Worm (Caenorhabditis elegans) whole organism, early embryonic: ENCODE measurements around the gene T26G10.5.

ENCODE experiments used
- F13C5.2 ChIP-seq: sonication (generic microtip); optimal IDR thresholded peaks from 2 replicates; lab custom pipeline; 2017; ENCODE audit warnings: mild to moderate bottlenecking, missing genetic modification characterization, inconsistent platforms, missing compliant biosample characterization
- aly-1 ChIP-seq: sonication (generic microtip); optimal IDR thresholded peaks from 2 replicates; lab custom pipeline; 2016; ENCODE audit warnings: missing genetic modification characterization, missing compliant biosample characterization
- ama-1 ChIP-seq: fragments of 150-350 bp; optimal IDR thresholded peaks from 2 replicates; lab custom pipeline; 2014
- ceh-13 ChIP-seq: fragments of 200-800 bp; sonication (Bioruptor generic); optimal IDR thresholded peaks from 2 replicates; lab custom pipeline; 2018; ENCODE audit warnings: mild to moderate bottlenecking, missing genetic modification characterization, missing compliant biosample characterization
- ceh-36 ChIP-seq: sonication (generic microtip); optimal IDR thresholded peaks from 2 replicates; lab custom pipeline; 2016; ENCODE audit warnings: missing genetic modification characterization, inconsistent platforms, missing compliant biosample characterization
- ets-7 ChIP-seq: sonication (generic microtip); optimal IDR thresholded peaks from 2 replicates; lab custom pipeline; 2016; ENCODE audit warnings: missing genotype, missing genetic modification characterization, missing compliant biosample characterization
- hmbx-1 ChIP-seq: sonication (generic microtip); optimal IDR thresholded peaks from 2 replicates; lab custom pipeline; 2016; ENCODE audit warnings: mild to moderate bottlenecking, missing genetic modification characterization, missing compliant biosample characterization
- hnd-1 ChIP-seq: sonication (generic microtip); optimal IDR thresholded peaks from 2 replicates; lab custom pipeline; 2016; ENCODE audit warnings: missing genetic modification characterization, missing compliant biosample characterization
- pes-1 ChIP-seq: fragments of 200-800 bp; sonication (Bioruptor generic); IDR thresholded peaks from 2 replicates; pipeline ENCODE4 v1.3.6; 2022; ENCODE audit warnings: missing genetic modification reagents, missing genetic modification characterization, missing compliant biosample characterization
- scrt-1 ChIP-seq: fragments of 200-800 bp; sonication (Bioruptor generic); IDR thresholded peaks from 2 replicates; pipeline ENCODE4 v1.3.6; 2022; ENCODE audit warnings: missing genetic modification characterization, missing compliant biosample characterization
- sea-1 ChIP-seq: fragments of 200-800 bp; sonication (Bioruptor generic); conservative IDR thresholded peaks from 2 replicates; pipeline ENCODE4 v1.3.6; 2022; ENCODE audit warnings: missing genetic modification characterization, missing compliant biosample characterization
- tbx-11 ChIP-seq: fragments of 200-800 bp; sonication (Bioruptor generic); IDR thresholded peaks from 2 replicates; pipeline ENCODE4 v1.3.6; 2022; ENCODE audit warnings: missing genetic modification characterization, missing compliant biosample characterization
- tbx-37 ChIP-seq: fragments of 200-800 bp; sonication (Bioruptor generic); conservative IDR thresholded peaks from 2 replicates; pipeline ENCODE4 v1.3.6; 2022; ENCODE audit warnings: missing genetic modification reagents, missing genetic modification characterization, missing compliant biosample characterization
- tra-4 ChIP-seq: sonication (generic microtip); optimal IDR thresholded peaks from 2 replicates; lab custom pipeline; 2017; ENCODE audit warnings: missing genetic modification characterization, missing compliant biosample characterization

ce11 chrIII:9383496-9383895, 42.7 kb downstream of the T26G10.5 start, which contains the start of gene tkr-1:
- TF ChIP-seq tbx-11 (no peak), aly-1 (tag; lab: Kevin White, UChicago) (no peak), hmbx-1 (tag; lab: Kevin White, UChicago) (no peak), ama-1 (lab: Kevin White, UChicago) (no peak), scrt-1 (GFP tag; lab: Robert Waterston, UW) (no peak), hnd-1 (no peak), sea-1 (GFP tag; lab: Robert Waterston, UW) (no peak), tra-4 (tag; lab: Kevin White, UChicago) (no peak), pes-1 (GFP tag; lab: Robert Waterston, UW) (no peak), ets-7 (tag; lab: Kevin White, UChicago) (no peak), ceh-13 (GFP tag; lab: Kevin White, UChicago) (no peak), F13C5.2 (tag; lab: Kevin White, UChicago) (no peak), tbx-37 (GFP tag; lab: Robert Waterston, UW) (no peak), ceh-36 (no peak)
